Worm (Caenorhabditis elegans): Measurements from ENCODE around the gene asp-5.

ce11 chrV:8288125-8288806, 16.1 kb downstream of the asp-5 start:
- TF ChIP-seq W03F9.2 (tag; optimal IDR thresholded peaks at IDR 0.05), result no peak
- TF ChIP-seq him-1 (tag; optimal IDR thresholded peaks at IDR 0.05), result no peak
